Worm (Caenorhabditis elegans) whole organism, L4 larva: Measurements from ENCODE around the gene Y54G2A.52.

Experiments used
- F10B5.3 ChIP-seq: sonication (generic microtip); optimal IDR thresholded peaks from 2 replicates; lab custom pipeline; 2016; ENCODE audit warnings: mild to moderate bottlenecking, missing genetic modification characterization, missing compliant biosample characterization
- R02D3.7 ChIP-seq: fragments of 150-350 bp; sonication (generic microtip); optimal IDR thresholded peaks from 3 replicates; lab custom pipeline; 2014; ENCODE audit warnings: missing biosample characterization, missing genetic modification characterization
- Y48G9A.11 ChIP-seq: fragments of 200-800 bp; sonication (Bioruptor generic); IDR thresholded peaks from 2 replicates; pipeline ENCODE4 v1.3.6; 2022; ENCODE audit warnings: missing genetic modification reagents, missing genetic modification characterization, missing compliant biosample characterization
- ZK546.5 ChIP-seq, 2 experiments: sonication (generic microtip); optimal IDR thresholded peaks; 2 replicates each; lab custom pipeline; 2017; ENCODE audit warnings: missing biosample characterization in 2 of 2, missing genetic modification characterization in 2 of 2
- aha-1 ChIP-seq: fragments of 150-350 bp; peaks from one replicate; lab custom pipeline; 2014; ENCODE audit warnings: missing biosample characterization, missing genetic modification characterization
- ama-1 ChIP-seq: fragments of 150-350 bp; optimal IDR thresholded peaks from 2 replicates; lab custom pipeline; 2014; ENCODE audit warnings: inconsistent platforms, mixed read lengths
- arid-1 ChIP-seq: fragments of 200-800 bp; sonication (Bioruptor generic); conservative IDR thresholded peaks from 2 replicates; pipeline ENCODE4 v1.3.6; 2022; ENCODE audit warnings: missing genetic modification reagents, missing genetic modification characterization, missing compliant biosample characterization
- ceh-28 ChIP-seq: fragments of 150-350 bp; optimal IDR thresholded peaks from 2 replicates; lab custom pipeline; 2014; ENCODE audit warnings: missing biosample characterization, missing genetic modification reagents, missing genetic modification characterization
- ceh-82 ChIP-seq: sonication (generic microtip); optimal IDR thresholded peaks from 2 replicates; lab custom pipeline; 2017; ENCODE audit warnings: missing biosample characterization, missing genetic modification characterization
- daf-16 ChIP-seq, 3 experiments: sonication (generic microtip); optimal IDR thresholded peaks; 2 replicates each; lab custom pipeline; 2016 to 2017; ENCODE audit warnings: missing genetic modification characterization in 3 of 3, missing genetic modification reagents in 3 of 3, mild to moderate bottlenecking in 2 of 3, missing compliant biosample characterization in 2 of 3, missing biosample characterization in 1 of 3, moderate library complexity in 1 of 3
- daf-19 ChIP-seq: fragments of 200-800 bp; sonication (Bioruptor generic); conservative IDR thresholded peaks from 2 replicates; pipeline ENCODE4 v1.3.6; 2022; ENCODE audit warnings: missing genetic modification characterization, missing compliant biosample characterization
- dmd-9 ChIP-seq: fragments of 200-800 bp; sonication (Bioruptor generic); IDR thresholded peaks from 2 replicates; pipeline ENCODE4 v1.3.6; 2022; ENCODE audit warnings: missing genetic modification reagents, missing genetic modification characterization, missing compliant biosample characterization
- dpl-1 ChIP-seq: fragments of 150-350 bp; optimal IDR thresholded peaks from 2 replicates; lab custom pipeline; 2014; ENCODE audit warnings: missing biosample characterization, missing genetic modification reagents, missing genetic modification characterization
- duxl-1 ChIP-seq: sonication (generic microtip); optimal IDR thresholded peaks from 2 replicates; lab custom pipeline; 2016; ENCODE audit warnings: mild to moderate bottlenecking, missing genetic modification characterization, moderate library complexity, missing compliant biosample characterization; ENCODE audit not compliant: poor library complexity
- egl-43 ChIP-seq: fragments of 200-800 bp; sonication (Bioruptor generic); IDR thresholded peaks from 2 replicates; pipeline ENCODE4 v1.3.6; 2022; ENCODE audit warnings: missing genetic modification reagents, missing genetic modification characterization, missing compliant biosample characterization
- jun-1 ChIP-seq: fragments of 150-350 bp; optimal IDR thresholded peaks from 2 replicates; lab custom pipeline; 2014; ENCODE audit warnings: missing biosample characterization, missing genetic modification reagents, missing genetic modification characterization
- lin-15B ChIP-seq: fragments of 150-350 bp; sonication (generic microtip); optimal IDR thresholded peaks from 3 replicates; lab custom pipeline; 2014; ENCODE audit warnings: missing biosample characterization, missing genetic modification characterization
- lin-29 ChIP-seq: fragments of 200-800 bp; sonication (Bioruptor generic); IDR thresholded peaks from 2 replicates; pipeline ENCODE4 v1.3.6; 2022; ENCODE audit warnings: missing genetic modification reagents, missing genetic modification characterization, missing compliant biosample characterization
- lin-39 ChIP-seq: fragments of 150-350 bp; optimal IDR thresholded peaks from 2 replicates; lab custom pipeline; 2014; ENCODE audit warnings: missing biosample characterization, missing genetic modification reagents, missing genetic modification characterization
- mdl-1 ChIP-seq, 2 experiments: fragments of 150-350 bp in 1 of 2; sonication (generic microtip) in 1 of 2; optimal IDR thresholded peaks; 2 replicates each; lab custom pipeline; 2014 to 2017; ENCODE audit warnings: missing biosample characterization in 2 of 2, missing genetic modification characterization in 2 of 2
- nhr-11 ChIP-seq: fragments of 150-350 bp; optimal IDR thresholded peaks from 2 replicates; lab custom pipeline; 2014; ENCODE audit warnings: missing biosample characterization, missing genetic modification characterization
- nhr-111 ChIP-seq: fragments of 200-800 bp; sonication (Bioruptor generic); optimal IDR thresholded peaks from 2 replicates; lab custom pipeline; 2018; ENCODE audit warnings: mild to moderate bottlenecking, missing genetic modification characterization, missing compliant biosample characterization
- nhr-237 ChIP-seq: sonication (generic microtip); optimal IDR thresholded peaks from 2 replicates; lab custom pipeline; 2017; ENCODE audit warnings: missing biosample characterization, missing genetic modification characterization
- nhr-28 ChIP-seq: fragments of 150-350 bp; optimal IDR thresholded peaks from 2 replicates; lab custom pipeline; 2014; ENCODE audit warnings: missing biosample characterization, missing genetic modification characterization
- nhr-6 ChIP-seq: fragments of 150-350 bp; optimal IDR thresholded peaks from 2 replicates; lab custom pipeline; 2014; ENCODE audit warnings: missing biosample characterization, missing genetic modification characterization
- php-3 ChIP-seq: fragments of 200-800 bp; sonication (Bioruptor generic); IDR thresholded peaks from 2 replicates; pipeline ENCODE4 v1.3.6; 2022; ENCODE audit warnings: missing genetic modification reagents, missing genetic modification characterization, missing compliant biosample characterization
- pqm-1 ChIP-seq: sonication (generic microtip); optimal IDR thresholded peaks from 2 replicates; lab custom pipeline; 2017; ENCODE audit warnings: missing biosample characterization, missing genetic modification characterization
- sdz-12 ChIP-seq: fragments of 200-800 bp; sonication (Bioruptor generic); optimal IDR thresholded peaks from 2 replicates; lab custom pipeline; 2018; ENCODE audit warnings: mild to moderate bottlenecking, missing genetic modification characterization, missing compliant biosample characterization
- set-16 ChIP-seq: fragments of 200-800 bp; sonication (Bioruptor generic); IDR thresholded peaks from 2 replicates; pipeline ENCODE4 v1.3.6; 2022; ENCODE audit warnings: missing genetic modification reagents, missing genetic modification characterization, missing compliant biosample characterization
- snpc-1.2 ChIP-seq: fragments of 200-800 bp; sonication (Bioruptor generic); IDR thresholded peaks from 2 replicates; pipeline ENCODE4 v1.3.6; 2022; ENCODE audit warnings: missing genetic modification reagents, missing genetic modification characterization, missing compliant biosample characterization
- snpc-4 ChIP-seq: fragments of 150-350 bp; optimal IDR thresholded peaks from 2 replicates; lab custom pipeline; 2014; ENCODE audit warnings: missing biosample characterization, missing genetic modification characterization
- tra-1 ChIP-seq: fragments of 200-800 bp; sonication (Bioruptor generic); IDR thresholded peaks from 2 replicates; pipeline ENCODE4 v1.3.6; 2022; ENCODE audit warnings: missing genetic modification reagents, missing genetic modification characterization, missing compliant biosample characterization
- vab-7 ChIP-seq: fragments of 200-800 bp; sonication (Bioruptor generic); IDR thresholded peaks from 2 replicates; pipeline ENCODE4 v1.3.6; 2022; ENCODE audit warnings: missing genetic modification reagents, missing genetic modification characterization, missing compliant biosample characterization
- zfp-2 ChIP-seq: sonication (generic microtip); optimal IDR thresholded peaks from 2 replicates; lab custom pipeline; 2016; ENCODE audit warnings: mild to moderate bottlenecking, missing genetic modification characterization, missing compliant biosample characterization
- zip-2 ChIP-seq: fragments of 150-350 bp; optimal IDR thresholded peaks from 2 replicates; lab custom pipeline; 2014; ENCODE audit warnings: missing biosample characterization, missing genetic modification characterization
- ztf-7 ChIP-seq: fragments of 150-350 bp; optimal IDR thresholded peaks from 2 replicates; lab custom pipeline; 2014; ENCODE audit warnings: missing biosample characterization, missing genetic modification characterization

Y54G2A.52 gene

DNA sequence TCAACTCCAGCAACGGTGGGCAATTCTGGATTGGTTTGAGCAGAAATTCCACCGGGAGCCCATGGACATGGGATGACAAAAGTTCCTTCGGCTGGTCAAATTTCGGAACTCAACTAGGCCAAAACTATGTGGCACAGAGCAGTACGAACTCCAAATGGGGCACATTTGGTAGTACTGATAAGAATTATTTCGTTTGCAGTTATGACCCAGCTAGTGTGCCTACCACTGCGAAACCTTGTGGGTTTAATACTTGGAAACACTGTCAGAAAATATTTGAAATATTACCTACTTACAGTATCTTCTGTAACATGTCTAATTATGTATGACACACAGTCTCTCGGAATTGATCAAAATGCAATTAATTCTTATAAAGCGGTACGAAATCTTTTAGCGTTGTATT, 27.8 kb upstream of the Y54G2A.52 start:
- no peak for TF ChIP-seq sdz-12 (GFP tag; lab: Kevin White, UChicago)
- TF ChIP-seq pqm-1 (tag; lab: Kevin White, UChicago) = peak; percentile 70
- no peak for TF ChIP-seq ama-1 (lab: Kevin White, UChicago)
- no peak for TF ChIP-seq ZK546.5 (tag; optimal IDR thresholded peaks at IDR 0.05; lab: Kevin White, UChicago)
- no peak for TF ChIP-seq duxl-1 (tag; lab: Kevin White, UChicago)
- no peak for TF ChIP-seq ceh-28 (tag; lab: Kevin White, UChicago)
- TF ChIP-seq nhr-11 (tag; lab: Kevin White, UChicago) = no peak
- no peak for TF ChIP-seq ztf-7 (tag; lab: Kevin White, UChicago)
- TF ChIP-seq nhr-28 (tag; lab: Kevin White, UChicago) = peak; percentile 5
- TF ChIP-seq lin-39 (tag; lab: Kevin White, UChicago) = no peak
- TF ChIP-seq daf-19 (GFP tag; lab: Robert Waterston, UW) = no peak
- no peak for TF ChIP-seq zip-2 (tag; lab: Kevin White, UChicago)
- TF ChIP-seq vab-7 = no peak
- TF ChIP-seq tra-1 (GFP tag; lab: Robert Waterston, UW) = no peak
- no peak for TF ChIP-seq R02D3.7 (tag; lab: Kevin White, UChicago)
- TF ChIP-seq arid-1 = no peak
- TF ChIP-seq nhr-237 (tag; lab: Kevin White, UChicago) = no peak
- TF ChIP-seq daf-16 (GFP tag; optimal IDR thresholded peaks at IDR 0.05; lab: Kevin White, UChicago) = no peak
- TF ChIP-seq daf-16 (tag; optimal IDR thresholded peaks at IDR 0.05; lab: Kevin White, UChicago) = peak; percentile 5
- TF ChIP-seq nhr-111 (GFP tag; lab: Kevin White, UChicago) = no peak
- TF ChIP-seq mdl-1 (tag; optimal IDR thresholded peaks at IDR 0.05; lab: Kevin White, UChicago) = no peak
- no peak for TF ChIP-seq dpl-1 (GFP tag; lab: Kevin White, UChicago)
- TF ChIP-seq lin-29 = no peak
- peak; percentile 84 for TF ChIP-seq aha-1 (tag; lab: Kevin White, UChicago)
- no peak for TF ChIP-seq jun-1 (tag; lab: Kevin White, UChicago)

DNA sequence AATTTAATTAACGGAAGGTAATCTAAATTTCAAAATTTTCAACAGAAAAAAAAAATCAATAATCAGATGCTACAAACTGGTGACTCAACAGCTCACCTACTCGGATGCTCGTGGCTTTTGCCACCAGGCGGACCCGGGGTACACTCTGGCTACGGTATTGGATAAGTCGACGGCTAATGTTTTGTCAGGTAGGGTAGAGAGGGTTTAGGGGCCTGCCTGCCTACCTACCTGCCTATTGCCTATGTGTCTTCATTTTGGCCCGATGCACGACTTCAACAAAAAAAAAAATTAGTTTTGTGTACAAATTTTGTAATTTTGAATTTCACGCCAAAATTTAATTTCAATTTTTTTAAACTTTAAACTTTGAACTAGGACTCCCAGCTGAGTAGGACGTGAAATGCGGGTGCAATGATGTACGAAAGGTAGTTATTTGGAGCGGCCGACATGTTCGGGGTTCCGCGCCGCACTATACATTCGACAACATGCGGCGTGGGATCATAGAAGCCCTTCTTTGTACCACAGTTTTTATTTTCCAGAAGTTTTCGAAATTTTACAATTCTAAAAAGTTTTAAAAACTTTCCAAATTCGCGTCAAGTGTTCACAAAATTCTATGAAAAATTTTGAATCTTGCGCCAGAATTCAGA, 27.1 kb upstream of the Y54G2A.52 start:
- TF ChIP-seq ceh-82 (no peak), Y48G9A.11 (GFP tag; lab: Robert Waterston, UW) (no peak), snpc-4 (peak; percentile 72), lin-15B (tag; lab: Kevin White, UChicago) (no peak), egl-43 (GFP tag; lab: Robert Waterston, UW) (no peak), snpc-1.2 (GFP tag; lab: Robert Waterston, UW) (no peak), R02D3.7 (tag; lab: Kevin White, UChicago) (no peak), zfp-2 (no peak), nhr-111 (GFP tag; lab: Kevin White, UChicago) (no peak), ceh-28 (tag; lab: Kevin White, UChicago) (peak; percentile 20), nhr-6 (tag; lab: Kevin White, UChicago) (no peak), mdl-1 (tag; optimal IDR thresholded peaks at IDR 0.05; lab: Kevin White, UChicago) (no peak), F10B5.3 (no peak), pqm-1 (tag; lab: Kevin White, UChicago) (no peak), set-16 (GFP tag; lab: Robert Waterston, UW) (no peak), sdz-12 (GFP tag; lab: Kevin White, UChicago) (peak; percentile 56), dmd-9 (no peak), php-3 (no peak)

DNA sequence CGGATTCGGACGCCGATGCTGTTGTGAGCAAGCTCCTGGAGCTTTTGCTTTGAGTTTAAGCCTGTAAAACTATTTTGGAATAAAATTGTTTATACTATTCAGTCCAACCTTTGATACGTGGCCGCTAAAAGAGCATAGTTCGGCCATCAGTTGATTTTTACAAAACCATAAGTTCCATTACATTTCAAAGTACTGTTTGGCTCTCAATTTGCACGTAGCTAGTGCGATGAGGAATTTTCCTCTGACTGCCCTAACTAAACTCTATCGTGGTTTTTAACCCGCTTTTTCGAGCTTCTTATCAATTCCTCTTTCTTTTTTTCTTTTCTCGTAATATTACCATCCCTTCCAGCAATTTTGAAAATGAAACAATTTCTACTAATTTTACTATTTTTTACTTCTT, 25.0 kb upstream of the Y54G2A.52 start, which contains the start of gene clec-80:
Gene clec-80, plus strand, starts transcription at position 301 of the 400 bp plus-strand sequence.
- peak; percentile 43 for TF ChIP-seq pqm-1 (tag; lab: Kevin White, UChicago)
- no peak for TF ChIP-seq zfp-2
- TF ChIP-seq tra-1 (GFP tag; lab: Robert Waterston, UW) = no peak
